Fruit fly (Drosophila melanogaster) whole organism, adult: ENCODE data around the gene CG33258.
A peak's percentile ranks its signal among the peaks of the same experiment; 100 is the strongest.

Source experiments
- CG11617 ChIP-seq: fragments of 200-800 bp; sonication (Bioruptor generic); optimal IDR thresholded peaks from 2 replicates; lab custom pipeline; 2017; ENCODE audit warnings: mild to moderate bottlenecking, missing biosample characterization, missing genetic modification reagents, missing genetic modification characterization
- CG12768 ChIP-seq: fragments of 200-800 bp; sonication (Bioruptor generic); optimal IDR thresholded peaks from 2 replicates; lab custom pipeline; 2017; ENCODE audit warnings: missing biosample characterization, missing genetic modification characterization, mild to moderate bottlenecking, moderate library complexity, missing genetic modification reagents
- CG14711 ChIP-seq: fragments of 200-800 bp; sonication (Bioruptor generic); optimal IDR thresholded peaks from 2 replicates; lab custom pipeline; 2018; ENCODE audit warnings: missing biosample characterization, mild to moderate bottlenecking, missing genetic modification characterization, moderate library complexity
- CG1620 ChIP-seq: fragments of 200-800 bp; sonication (Bioruptor generic); optimal IDR thresholded peaks from 2 replicates; lab custom pipeline; 2016; ENCODE audit warnings: missing biosample characterization, missing genetic modification characterization
- CG33017 ChIP-seq: fragments of 200-800 bp; sonication (Bioruptor generic); optimal IDR thresholded peaks from 2 replicates; lab custom pipeline; 2018; ENCODE audit warnings: missing biosample characterization, mild to moderate bottlenecking, missing genetic modification characterization, moderate library complexity
- CG5204 ChIP-seq: fragments of 200-800 bp; sonication (Bioruptor generic); optimal IDR thresholded peaks from 2 replicates; lab custom pipeline; 2016; ENCODE audit warnings: missing biosample characterization, missing genetic modification characterization
- CG7045 ChIP-seq: fragments of 200-800 bp; sonication (Bioruptor generic); optimal IDR thresholded peaks from 2 replicates; lab custom pipeline; 2017; ENCODE audit warnings: missing biosample characterization, mild to moderate bottlenecking, missing genetic modification characterization
- CG7101 ChIP-seq: fragments of 200-800 bp; sonication (Bioruptor generic); optimal IDR thresholded peaks from 2 replicates; lab custom pipeline; 2018; ENCODE audit warnings: missing biosample characterization, mild to moderate bottlenecking, missing genetic modification characterization, moderate library complexity
- Clk ChIP-seq: fragments of 200-800 bp; sonication (Bioruptor generic); optimal IDR thresholded peaks from 2 replicates; lab custom pipeline; 2017; ENCODE audit warnings: missing biosample characterization, missing genetic modification characterization
- Crg-1 ChIP-seq: fragments of 200-800 bp; sonication (Bioruptor generic); optimal IDR thresholded peaks from 2 replicates; lab custom pipeline; 2016; ENCODE audit warnings: missing biosample characterization, missing genetic modification characterization
- Hr96 ChIP-seq: fragments of 200-800 bp; sonication (Bioruptor generic); optimal IDR thresholded peaks from 2 replicates; lab custom pipeline; 2016; ENCODE audit warnings: missing biosample characterization, missing genetic modification characterization
- Mnt ChIP-seq: fragments of 200-800 bp; sonication (Bioruptor generic); optimal IDR thresholded peaks from 2 replicates; lab custom pipeline; 2016; ENCODE audit warnings: missing biosample characterization, mild to moderate bottlenecking, missing genetic modification characterization
- bab1 ChIP-seq: fragments of 200-800 bp; sonication (Bioruptor generic); optimal IDR thresholded peaks from 3 replicates; lab custom pipeline; 2019; ENCODE audit warnings: missing biosample characterization, mild to moderate bottlenecking, missing genetic modification characterization, moderate library complexity
- cic ChIP-seq: fragments of 200-800 bp; sonication (Bioruptor generic); optimal IDR thresholded peaks from 2 replicates; lab custom pipeline; 2017; ENCODE audit warnings: missing biosample characterization, mild to moderate bottlenecking, missing genetic modification characterization, moderate library complexity
- cnc ChIP-seq, 2 experiments: fragments of >200 bp; optimal IDR thresholded peaks; 2 replicates each; lab custom pipeline; 2017
- kay ChIP-seq: fragments of 200-800 bp; sonication (Bioruptor generic); peaks from one replicate; lab custom pipeline; 2016; ENCODE audit warnings: missing biosample characterization, missing genetic modification characterization, borderline replicate concordance
- ovo ChIP-seq: fragments of 200-800 bp; sonication (Bioruptor generic); optimal IDR thresholded peaks from 2 replicates; lab custom pipeline; 2016; ENCODE audit warnings: missing biosample characterization, missing genetic modification characterization
- pad ChIP-seq: fragments of 200-800 bp; sonication (Bioruptor generic); optimal IDR thresholded peaks from 3 replicates; lab custom pipeline; 2017; ENCODE audit warnings: missing biosample characterization, missing genetic modification characterization, mild to moderate bottlenecking, moderate library complexity, missing genetic modification reagents
- tj ChIP-seq: fragments of 200-800 bp; sonication (Bioruptor generic); optimal IDR thresholded peaks from 3 replicates; lab custom pipeline; 2017; ENCODE audit warnings: missing biosample characterization, mild to moderate bottlenecking, missing genetic modification characterization, moderate library complexity
- toe ChIP-seq: fragments of 200-800 bp; sonication (Bioruptor generic); optimal IDR thresholded peaks from 2 replicates; lab custom pipeline; 2016; ENCODE audit warnings: missing biosample characterization, missing genetic modification characterization

CG33258 gene

dm6 chr3L:16048722-16049459 lies 33.5 kb upstream of the CG33258 start:
- TF ChIP-seq CG1620 (GFP tag; lab: Kevin White, UChicago) (no peak), ovo (GFP tag; lab: Kevin White, UChicago) (no peak)

dm6 chr3L:16049955-16050886 lies 32.1 kb upstream of the CG33258 start:
- peak; percentile 75 for TF ChIP-seq CG12768
- peak; percentile 19 for TF ChIP-seq CG1620 (GFP tag; lab: Kevin White, UChicago)
- TF ChIP-seq tj (GFP tag; lab: Kevin White, UChicago) = peak; percentile 17
- TF ChIP-seq cic = peak; percentile 93
- peak; percentile 78 for TF ChIP-seq CG11617 (GFP tag; lab: Kevin White, UChicago)
- peak; percentile 39 for TF ChIP-seq Clk (GFP tag; lab: Kevin White, UChicago)
- peak; percentile 48 for TF ChIP-seq ovo (GFP tag; lab: Kevin White, UChicago)
- TF ChIP-seq pad (GFP tag; lab: Kevin White, UChicago) = peak; percentile 21
- TF ChIP-seq CG33017 (tag; lab: Kevin White, UChicago) = peak; percentile 82
- TF ChIP-seq Mnt (GFP tag; lab: Kevin White, UChicago) = peak; percentile 79
- no peak for TF ChIP-seq cnc (optimal IDR thresholded peaks at IDR 0.05; lab: Kevin White, UChicago)
- TF ChIP-seq CG14711 (tag; lab: Kevin White, UChicago) = peak; percentile 33
- peak; percentile 23 for TF ChIP-seq CG7045 (GFP tag; lab: Kevin White, UChicago)
- TF ChIP-seq toe (GFP tag; lab: Kevin White, UChicago) = no peak
- no peak for TF ChIP-seq CG5204 (GFP tag; lab: Kevin White, UChicago)
- TF ChIP-seq kay = peak; percentile 47
- TF ChIP-seq CG7101 (tag; lab: Kevin White, UChicago) = peak; percentile 38
- TF ChIP-seq bab1 (GFP tag; lab: Kevin White, UChicago) = no peak
- TF ChIP-seq Crg-1 (GFP tag; lab: Kevin White, UChicago) = peak; percentile 47
- TF ChIP-seq Hr96 (GFP tag; lab: Kevin White, UChicago) = peak; percentile 13

DNA sequence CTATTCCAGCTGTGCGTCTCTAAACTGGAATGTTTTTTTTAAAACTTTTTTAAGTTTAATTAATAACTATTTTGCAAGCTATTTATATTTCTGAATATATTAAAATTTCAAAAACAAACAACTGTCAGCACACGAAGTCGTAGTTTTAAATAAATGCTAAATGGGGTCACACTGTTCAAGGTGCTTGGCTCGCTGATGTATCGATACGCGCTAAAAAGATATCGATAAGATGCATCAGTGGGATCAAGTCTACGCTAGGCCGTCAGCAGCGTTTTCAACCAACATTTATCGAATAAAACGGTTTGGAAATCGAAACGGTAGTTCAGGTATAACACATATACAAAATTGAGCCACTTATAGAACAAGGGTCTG lies 31.5 kb upstream of the CG33258 start, which contains the start of gene Diap1:
Gene Diap1, minus strand, starts transcription at position 148 of the 372 bp plus-strand sequence.
- TF ChIP-seq toe (GFP tag; lab: Kevin White, UChicago) = peak; percentile 44
- peak; percentile 33 for TF ChIP-seq bab1 (GFP tag; lab: Kevin White, UChicago)
- no peak for TF ChIP-seq pad (GFP tag; lab: Kevin White, UChicago)
- TF ChIP-seq kay = peak; percentile 89
- peak; percentile 35 for TF ChIP-seq Mnt (GFP tag; lab: Kevin White, UChicago)
- no peak for TF ChIP-seq CG11617 (GFP tag; lab: Kevin White, UChicago)
- TF ChIP-seq CG33017 (tag; lab: Kevin White, UChicago) = no peak

- TF ChIP-seq Mnt (GFP tag; lab: Kevin White, UChicago) (peak; percentile 29), CG7045 (GFP tag; lab: Kevin White, UChicago) (no peak), toe (GFP tag; lab: Kevin White, UChicago) (peak; percentile 29), CG5204 (GFP tag; lab: Kevin White, UChicago) (peak; percentile 22), bab1 (GFP tag; lab: Kevin White, UChicago) (peak; percentile 33), CG12768 (no peak), Hr96 (GFP tag; lab: Kevin White, UChicago) (peak; percentile 56), cnc (optimal IDR thresholded peaks at IDR 0.05; lab: Kevin White, UChicago) (no peak), CG7101 (tag; lab: Kevin White, UChicago) (peak; percentile 38), cic (no peak), kay (peak; percentile 60), CG1620 (GFP tag; lab: Kevin White, UChicago) (peak; percentile 24), ovo (GFP tag; lab: Kevin White, UChicago) (no peak), pad (GFP tag; lab: Kevin White, UChicago) (no peak), CG14711 (tag; lab: Kevin White, UChicago) (peak; percentile 27)
Measured at dm6 chr3L:16051719-16052122, 30.6 kb upstream of the CG33258 start, which contains the start of gene Mbs. Gene Mbs, plus strand, starts transcription at chr3L:16051959.

- TF ChIP-seq CG5204 (GFP tag; lab: Kevin White, UChicago) (no peak), Clk (GFP tag; lab: Kevin White, UChicago) (no peak), tj (GFP tag; lab: Kevin White, UChicago) (peak; percentile 17), kay (peak; percentile 42), CG33017 (tag; lab: Kevin White, UChicago) (no peak), CG12768 (peak; percentile 94), cic (peak; percentile 63)
Measured at dm6 chr3L:16052145-16053025, 30.0 kb upstream of the CG33258 start.
